Worm (Caenorhabditis elegans): ENCODE results near the gene F52E1.5.
A peak's percentile ranks its signal among the peaks of the same experiment; 100 is the strongest.

F52E1.5 gene

ce11 chrV:8375419-8375818 is 3.9 kb upstream of the F52E1.5 start, which contains the start of gene F38E1.10:
F38E1.10 (minus strand) TSS chrV:8375519.
- TF ChIP-seq ceh-39 (tag; optimal IDR thresholded peaks at IDR 0.05) (no peak), blmp-1 (tag; optimal IDR thresholded peaks at IDR 0.05) (no peak), mep-1 (tag; optimal IDR thresholded peaks at IDR 0.05) (no peak), M03D4.4 (tag; optimal IDR thresholded peaks at IDR 0.05) (no peak)

- TF ChIP-seq M03D4.4 (tag; optimal IDR thresholded peaks at IDR 0.05): no peak
- no peak for TF ChIP-seq ceh-39 (tag; optimal IDR thresholded peaks at IDR 0.05)
- TF ChIP-seq nhr-2 (tag; optimal IDR thresholded peaks at IDR 0.05): no peak
- no peak for TF ChIP-seq elt-3 (tag; optimal IDR thresholded peaks at IDR 0.05)
- no peak for TF ChIP-seq snpc-4 (tag; optimal IDR thresholded peaks at IDR 0.05)
- no peak for TF ChIP-seq flh-1 (GFP tag; optimal IDR thresholded peaks at IDR 0.05)
These were observed 3.5 kb upstream of the F52E1.5 start, which contains the start of gene F38E1.3 for ce11 chrV:8375849-8376248. F38E1.3 (plus strand) TSS chrV:8376149.

- TF ChIP-seq ham-2 (GFP tag; optimal IDR thresholded peaks at IDR 0.05) (no peak), nhr-237 (tag; optimal IDR thresholded peaks at IDR 0.05) (no peak), ces-1 (GFP tag; optimal IDR thresholded peaks at IDR 0.05) (no peak), cnd-1 (tag; optimal IDR thresholded peaks at IDR 0.05) (no peak), sem-2 (GFP tag; optimal IDR thresholded peaks at IDR 0.05) (no peak), nhr-2 (tag; optimal IDR thresholded peaks at IDR 0.05) (no peak), mep-1 (tag; optimal IDR thresholded peaks at IDR 0.05) (no peak), pha-4 (tag; optimal IDR thresholded peaks at IDR 0.05) (no peak), nhr-76 (tag; optimal IDR thresholded peaks at IDR 0.05) (no peak), lin-13 (tag; optimal IDR thresholded peaks at IDR 0.05) (no peak), ceh-43 (GFP tag; optimal IDR thresholded peaks at IDR 0.05) (no peak), nhr-12 (tag; optimal IDR thresholded peaks at IDR 0.05) (no peak), bed-3 (GFP tag; optimal IDR thresholded peaks at IDR 0.05) (no peak), unc-62 (GFP tag; optimal IDR thresholded peaks at IDR 0.05) (no peak), mab-5 (tag; optimal IDR thresholded peaks at IDR 0.05) (no peak), flh-1 (GFP tag; optimal IDR thresholded peaks at IDR 0.05) (no peak)
These were observed 770 bp downstream of the F52E1.5 start for ce11 chrV:8380076-8380475.

- TF ChIP-seq unc-120 (tag; optimal IDR thresholded peaks at IDR 0.05; ENCODE audit: poor library complexity, severe bottlenecking): no peak
- no peak for TF ChIP-seq mls-2 (tag; optimal IDR thresholded peaks at IDR 0.05)
- TF ChIP-seq unc-62 (GFP tag; optimal IDR thresholded peaks at IDR 0.05): no peak
These were observed 4.4 kb downstream of the F52E1.5 start, which contains the start of gene F52E1.14 for ce11 chrV:8383716-8384115. F52E1.14 (plus strand) TSS chrV:8383922.

ce11 chrV:8384809-8385208 is 5.5 kb downstream of the F52E1.5 start:
- TF ChIP-seq lin-13 (tag; optimal IDR thresholded peaks at IDR 0.05) (no peak), unc-62 (GFP tag; optimal IDR thresholded peaks at IDR 0.05) (no peak), ztf-11 (tag; optimal IDR thresholded peaks at IDR 0.05) (no peak), zip-8 (tag; optimal IDR thresholded peaks at IDR 0.05) (peak; percentile 22)

ce11 chrV:8385879-8386530 is 6.7 kb downstream of the F52E1.5 start, which contains the start of gene hsp-17:
hsp-17 (minus strand) TSS chrV:8385929.
- TF ChIP-seq mls-2 (tag; optimal IDR thresholded peaks at IDR 0.05) (no peak), cnd-1 (tag; optimal IDR thresholded peaks at IDR 0.05) (no peak), unc-120 (tag; optimal IDR thresholded peaks at IDR 0.05; ENCODE audit: poor library complexity, severe bottlenecking) (no peak), ham-2 (GFP tag; optimal IDR thresholded peaks at IDR 0.05) (no peak), drap-1 (GFP tag; optimal IDR thresholded peaks at IDR 0.05) (no peak), M03D4.4 (tag; optimal IDR thresholded peaks at IDR 0.05) (no peak), unc-39 (tag; optimal IDR thresholded peaks at IDR 0.05) (no peak), sem-2 (GFP tag; optimal IDR thresholded peaks at IDR 0.05) (no peak), mep-1 (tag; optimal IDR thresholded peaks at IDR 0.05) (no peak), ceh-43 (GFP tag; optimal IDR thresholded peaks at IDR 0.05) (no peak), elt-3 (tag; optimal IDR thresholded peaks at IDR 0.05) (no peak), ceh-83 (GFP tag; optimal IDR thresholded peaks at IDR 0.05) (no peak)

- TF ChIP-seq tbx-8 (GFP tag; optimal IDR thresholded peaks at IDR 0.05): no peak
These were observed 7.8 kb downstream of the F52E1.5 start, which contains the start of gene gcy-7 for ce11 chrV:8387056-8387455. gcy-7 (plus strand) TSS chrV:8387356.

All from whole organism, mixed stage, embryonic.